Worm (Caenorhabditis elegans) whole organism, midembryonic: Measurements from ENCODE around the gene scl-8.

Experiments used
- T22C8.4 ChIP-seq: fragments of 200-800 bp; sonication (Bioruptor generic); IDR thresholded peaks from 2 replicates; pipeline ENCODE4 v1.3.6; 2022; ENCODE audit warnings: missing genetic modification characterization, missing compliant biosample characterization
- cog-1 ChIP-seq: sonication (generic microtip); optimal IDR thresholded peaks from 2 replicates; lab custom pipeline; 2016; ENCODE audit warnings: missing genetic modification characterization, missing compliant biosample characterization
- flt-1 ChIP-seq: fragments of 200-800 bp; sonication (Bioruptor generic); IDR thresholded peaks from 2 replicates; pipeline ENCODE4 v1.3.6; 2022; ENCODE audit warnings: missing genetic modification characterization, missing compliant biosample characterization
- klf-2 ChIP-seq: fragments of 200-800 bp; sonication (Bioruptor generic); conservative IDR thresholded peaks from 2 replicates; pipeline ENCODE4 v1.3.6; 2022; ENCODE audit warnings: missing genetic modification reagents, missing genetic modification characterization, missing compliant biosample characterization
- med-1 ChIP-seq: sonication (generic microtip); optimal IDR thresholded peaks from 2 replicates; lab custom pipeline; 2017; ENCODE audit warnings: missing genetic modification characterization, mild to moderate bottlenecking, missing compliant biosample characterization, antibody characterized with exemption, missing genetic modification reagents; ENCODE audit not compliant: insufficient read depth
- ztf-29 ChIP-seq: fragments of 200-800 bp; sonication (Bioruptor generic); IDR thresholded peaks from 2 replicates; pipeline ENCODE4 v1.3.6; 2022; ENCODE audit warnings: missing genetic modification reagents, missing genetic modification characterization, missing compliant biosample characterization

DNA sequence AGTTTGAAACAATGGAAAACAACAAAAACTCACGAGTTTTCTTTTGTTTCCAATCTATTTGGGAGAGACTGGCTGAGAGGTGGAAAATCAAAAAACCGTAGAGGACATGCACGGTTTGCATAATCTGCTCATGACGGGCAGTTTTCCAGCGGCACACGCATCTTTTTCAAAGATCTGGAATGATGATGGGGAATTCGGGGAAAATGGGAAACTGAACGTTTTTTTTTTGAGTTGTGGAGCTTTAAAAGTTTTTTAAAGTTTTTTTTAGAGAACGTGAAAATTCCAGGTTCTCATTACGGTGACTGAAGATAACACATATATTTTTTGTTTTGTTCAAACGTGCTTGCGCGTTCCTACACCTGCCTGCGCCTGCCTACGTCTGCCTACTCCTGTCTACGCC is 5.1 kb downstream of the scl-8 start, which contains the start of gene C39E9.7:
- TF ChIP-seq flt-1 (GFP tag; lab: Robert Waterston, UW): no peak
- no peak for TF ChIP-seq ztf-29 (GFP tag; lab: Robert Waterston, UW)
- TF ChIP-seq T22C8.4 (GFP tag; lab: Robert Waterston, UW): no peak
- no peak for TF ChIP-seq cog-1 (tag; lab: Kevin White, UChicago)
- TF ChIP-seq med-1 (GFP tag; lab: Kevin White, UChicago): no peak
- no peak for TF ChIP-seq klf-2
